Fruit fly (Drosophila melanogaster): ENCODE data around the gene CG33978.

The CG33978 gene

dm6 chr4:175245-175644 is at the start of gene CG33978:
CG33978 (minus strand) TSS chr4:175639.
- no peak for TF ChIP-seq noc (tag; optimal IDR thresholded peaks at IDR 0.05)

- no peak for TF ChIP-seq noc (tag; optimal IDR thresholded peaks at IDR 0.05)
Observed at dm6 chr4:210011-210649, 34.7 kb upstream of the CG33978 start, which contains the start of gene Crk. Crk (plus strand) TSS chr4:210224.

- no peak for TF ChIP-seq noc (tag; optimal IDR thresholded peaks at IDR 0.05)
Observed at dm6 chr4:205671-206252, 30.3 kb upstream of the CG33978 start, which contains the start of gene CG31998. CG31998 (minus strand) TSS chr4:205945.

- no peak for TF ChIP-seq noc (tag; optimal IDR thresholded peaks at IDR 0.05)
Observed at dm6 chr4:193386-194334, 18.2 kb upstream of the CG33978 start, which contains the start of gene Abcd1. Abcd1 (minus strand) TSS chr4:193829.

dm6 chr4:192540-192939 is 17.1 kb upstream of the CG33978 start:
- TF ChIP-seq noc (tag; optimal IDR thresholded peaks at IDR 0.05): no peak

dm6 chr4:183681-184080 is 8.2 kb upstream of the CG33978 start:
- no peak for TF ChIP-seq noc (tag; optimal IDR thresholded peaks at IDR 0.05)

dm6 chr4:181639-182038 is 6.2 kb upstream of the CG33978 start:
- no peak for TF ChIP-seq noc (tag; optimal IDR thresholded peaks at IDR 0.05)

- no peak for TF ChIP-seq noc (tag; optimal IDR thresholded peaks at IDR 0.05)
Observed at dm6 chr4:180780-181179, 5.3 kb upstream of the CG33978 start.

dm6 chr4:179920-180261 is 4.5 kb upstream of the CG33978 start:
- TF ChIP-seq noc (tag; optimal IDR thresholded peaks at IDR 0.05): no peak

dm6 chr4:179062-179919 is 3.9 kb upstream of the CG33978 start, which contains the start of gene Arl4:
Arl4 (minus strand) TSS chr4:179389.
- no peak for TF ChIP-seq noc (tag; optimal IDR thresholded peaks at IDR 0.05)

dm6 chr4:174526-174925 is 913 bp downstream of the CG33978 start:
- TF ChIP-seq noc (tag; optimal IDR thresholded peaks at IDR 0.05): no peak

dm6 chr4:167515-167914 is 7.9 kb downstream of the CG33978 start:
- TF ChIP-seq noc (tag; optimal IDR thresholded peaks at IDR 0.05): no peak

dm6 chr4:165159-165558 is 10.3 kb downstream of the CG33978 start:
- no peak for TF ChIP-seq noc (tag; optimal IDR thresholded peaks at IDR 0.05)

- TF ChIP-seq noc (tag; optimal IDR thresholded peaks at IDR 0.05): no peak
Observed at dm6 chr4:155977-156376, 19.5 kb downstream of the CG33978 start, which contains the start of gene CG31997. CG31997 (minus strand) TSS chr4:156060.

dm6 chr4:150453-150852 is 25.0 kb downstream of the CG33978 start, which contains the start of gene CG32006:
CG32006 (plus strand) TSS chr4:150764.
- TF ChIP-seq noc (tag; optimal IDR thresholded peaks at IDR 0.05): no peak
